Fruit fly (Drosophila melanogaster) whole organism, wandering third instar larva: Measurements from ENCODE around the gene CG33160.

Experiments used
- Abd-B ChIP-seq: fragments of >200 bp; optimal IDR thresholded peaks from 2 replicates; lab custom pipeline; 2017; ENCODE audit warnings: missing biosample characterization, missing genetic modification characterization
- CG32264 ChIP-seq: fragments of 200-800 bp; sonication (Bioruptor generic); optimal IDR thresholded peaks from 2 replicates; lab custom pipeline; 2016; ENCODE audit warnings: missing biosample characterization, missing genetic modification characterization
- CrebA ChIP-seq: fragments of 200-800 bp; sonication (Bioruptor generic); optimal IDR thresholded peaks from 2 replicates; lab custom pipeline; 2016; ENCODE audit warnings: missing biosample characterization, mild to moderate bottlenecking, missing genetic modification characterization, borderline replicate concordance
- Dfd ChIP-seq: fragments of >200 bp; optimal IDR thresholded peaks from 2 replicates; lab custom pipeline; 2017; ENCODE audit warnings: missing biosample characterization, missing genetic modification characterization
- Dif ChIP-seq: fragments of 200-275, 200-300 bp; sonication (Bioruptor generic); optimal IDR thresholded peaks from 2 replicates; lab custom pipeline; 2018; ENCODE audit warnings: missing biosample characterization, missing genetic modification characterization; ENCODE audit not compliant: partially characterized antibody
- GATAd ChIP-seq: sonication (Bioruptor generic); optimal IDR thresholded peaks from 2 replicates; lab custom pipeline; 2016; ENCODE audit warnings: missing biosample characterization, missing genetic modification characterization
- HLH106 ChIP-seq: fragments of 200-800 bp; optimal IDR thresholded peaks from 3 replicates; lab custom pipeline; 2019; ENCODE audit warnings: missing biosample characterization, mild to moderate bottlenecking, missing genetic modification characterization, moderate library complexity
- Hnf4 ChIP-seq: fragments of 200-800 bp; sonication (Bioruptor generic); optimal IDR thresholded peaks from 2 replicates; lab custom pipeline; 2016; ENCODE audit warnings: missing biosample characterization, mild to moderate bottlenecking, missing genetic modification characterization
- Hr83 ChIP-seq: fragments of 200-300 bp; sonication (Bioruptor generic); optimal IDR thresholded peaks from 2 replicates; lab custom pipeline; 2016; ENCODE audit warnings: missing biosample characterization, mild to moderate bottlenecking, missing genetic modification characterization, moderate library complexity; ENCODE audit not compliant: poor library complexity, severe bottlenecking
- Jra ChIP-seq: sonication (Bioruptor generic); optimal IDR thresholded peaks from 2 replicates; lab custom pipeline; 2016; ENCODE audit warnings: missing biosample characterization, missing genetic modification characterization
- Myc ChIP-seq: fragments of >200 bp; optimal IDR thresholded peaks from 2 replicates; lab custom pipeline; 2017
- N ChIP-seq: fragments of >200 bp; optimal IDR thresholded peaks from 2 replicates; lab custom pipeline; 2018; ENCODE audit warnings: missing biosample characterization, missing external identifiers, missing genetic modification characterization
- OdsH ChIP-seq: fragments of 200-800 bp; sonication (Bioruptor generic); optimal IDR thresholded peaks from 2 replicates; lab custom pipeline; 2016; ENCODE audit warnings: missing biosample characterization, mild to moderate bottlenecking, missing genetic modification characterization
- Rel ChIP-seq, 2 experiments: fragments of 200-800 bp; sonication (Bioruptor generic) in 1 of 2; optimal IDR thresholded peaks; 2 replicates in 1 of 2; 3 replicates in 1 of 2; lab custom pipeline; 2016 to 2019; ENCODE audit warnings: mild to moderate bottlenecking in 2 of 2, missing biosample characterization in 2 of 2, missing genetic modification characterization in 2 of 2, moderate library complexity in 1 of 2
- Sp1 ChIP-seq: fragments of 200-800 bp; sonication (Bioruptor generic); optimal IDR thresholded peaks from 3 replicates; lab custom pipeline; 2019; ENCODE audit warnings: missing biosample characterization, mild to moderate bottlenecking, missing genetic modification characterization, moderate library complexity
- Vsx2 ChIP-seq: fragments of 200-300, 225-300 bp; sonication (Bioruptor generic); optimal IDR thresholded peaks from 2 replicates; lab custom pipeline; 2018; ENCODE audit warnings: missing biosample characterization, missing genetic modification characterization; ENCODE audit not compliant: partially characterized antibody
- brk ChIP-seq: fragments of 200-800 bp; sonication (Bioruptor generic); optimal IDR thresholded peaks from 2 replicates; lab custom pipeline; 2016; ENCODE audit warnings: missing biosample characterization, mild to moderate bottlenecking, missing genetic modification characterization
- dl ChIP-seq, 2 experiments: fragments of 175-275, 200-275 bp in 1 of 2; fragments of 200-275 bp in 1 of 2; sonication (Bioruptor generic); optimal IDR thresholded peaks; lab custom pipeline; 2018; ENCODE audit warnings: mild to moderate bottlenecking in 2 of 2, missing biosample characterization in 2 of 2, missing genetic modification characterization in 2 of 2, moderate library complexity in 2 of 2; ENCODE audit not compliant: partially characterized antibody in 2 of 2, insufficient read depth in 1 of 2
- dsf ChIP-seq: sonication (Bioruptor generic); optimal IDR thresholded peaks from 2 replicates; lab custom pipeline; 2016; ENCODE audit warnings: missing biosample characterization, missing genetic modification characterization, borderline replicate concordance
- ey ChIP-seq: fragments of 200-800 bp; sonication (Bioruptor generic); optimal IDR thresholded peaks from 2 replicates; lab custom pipeline; 2016; ENCODE audit warnings: missing biosample characterization, missing genetic modification characterization
- foxo ChIP-seq, 2 experiments: fragments of 200-800 bp; sonication (Bioruptor generic); optimal IDR thresholded peaks; 2 replicates in 1 of 2; 3 replicates in 1 of 2; lab custom pipeline; 2016 to 2017; ENCODE audit warnings: missing biosample characterization in 2 of 2, missing genetic modification characterization in 2 of 2
- fru ChIP-seq: fragments of 200-800 bp; sonication (Bioruptor generic); optimal IDR thresholded peaks from 3 replicates; lab custom pipeline; 2016; ENCODE audit warnings: missing biosample characterization, mild to moderate bottlenecking, missing genetic modification characterization
- h ChIP-seq: fragments of 200-800 bp; sonication (Bioruptor generic); optimal IDR thresholded peaks from 3 replicates; lab custom pipeline; 2016; ENCODE audit warnings: missing biosample characterization, mild to moderate bottlenecking, missing genetic modification characterization
- jim ChIP-seq: fragments of 175-275, 200-325 bp; sonication (Bioruptor generic); optimal IDR thresholded peaks from 2 replicates; lab custom pipeline; 2016; ENCODE audit warnings: missing biosample characterization, mild to moderate bottlenecking, missing genetic modification characterization
- lola ChIP-seq: fragments of >200 bp; optimal IDR thresholded peaks from 2 replicates; lab custom pipeline; 2017; ENCODE audit warnings: missing biosample characterization, missing genetic modification characterization
- pan ChIP-seq: fragments of >200 bp; optimal IDR thresholded peaks from 2 replicates; lab custom pipeline; 2017
- rgr ChIP-seq: fragments of 200-800 bp; sonication (Bioruptor generic); optimal IDR thresholded peaks from 3 replicates; lab custom pipeline; 2016; ENCODE audit warnings: missing biosample characterization, mild to moderate bottlenecking, missing genetic modification characterization
- sv ChIP-seq: fragments of 200-800 bp; sonication (Bioruptor generic); optimal IDR thresholded peaks from 3 replicates; lab custom pipeline; 2016; ENCODE audit warnings: missing biosample characterization, missing genetic modification characterization
- tai ChIP-seq: sonication (Bioruptor generic); optimal IDR thresholded peaks from 2 replicates; lab custom pipeline; 2016; ENCODE audit warnings: missing biosample characterization, missing genetic modification characterization
- usp ChIP-seq: fragments of >200 bp; optimal IDR thresholded peaks from 2 replicates; lab custom pipeline; 2017; ENCODE audit warnings: missing biosample characterization, missing genetic modification characterization
- woc ChIP-seq: sonication (Bioruptor generic); optimal IDR thresholded peaks from 2 replicates; lab custom pipeline; 2016; ENCODE audit warnings: missing biosample characterization, mild to moderate bottlenecking, missing genetic modification characterization

CG33160 gene

DNA sequence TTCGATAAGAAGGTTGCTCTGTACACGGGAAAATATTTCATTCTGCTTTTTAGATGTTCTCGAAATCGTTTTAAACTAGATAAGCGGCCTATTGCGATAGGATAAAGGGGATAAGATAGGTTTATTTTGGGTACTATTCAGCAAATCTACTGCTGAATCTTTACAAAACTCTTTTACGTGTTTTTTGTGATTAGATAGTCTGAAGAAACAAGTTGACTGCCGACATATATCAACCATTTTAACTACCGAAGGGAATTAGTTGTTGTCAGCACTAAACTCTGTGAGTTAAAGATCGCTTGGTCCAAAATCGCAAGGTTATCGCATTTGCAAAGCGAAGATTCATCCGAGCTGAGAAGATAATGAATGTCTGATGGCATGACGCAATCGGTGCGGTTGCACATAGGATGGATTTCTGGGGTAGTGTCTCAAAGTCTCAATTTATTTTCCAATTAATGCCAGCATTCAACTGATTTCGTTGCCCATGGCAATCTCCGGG is 39.9 kb downstream of the CG33160 start, which contains the start of gene Asciz:
Asciz (minus strand) TSS at position 51 of the 496 bp plus-strand sequence.
- TF ChIP-seq dsf (GFP tag; lab: Kevin White, UChicago) (no peak), rgr (GFP tag; lab: Kevin White, UChicago) (no peak), Rel (GFP tag; optimal IDR thresholded peaks at IDR 0.05; lab: Kevin White, UChicago) (no peak), Rel (tag; optimal IDR thresholded peaks at IDR 0.05; lab: Kevin White, UChicago) (no peak), GATAd (GFP tag; lab: Kevin White, UChicago) (no peak), woc (no peak), Dfd (GFP tag; lab: Kevin White, UChicago) (no peak), foxo (GFP tag; optimal IDR thresholded peaks at IDR 0.05; lab: Kevin White, UChicago) (no peak), Vsx2 (GFP tag; lab: Kevin White, UChicago) (no peak), ey (no peak), dl (GFP tag; optimal IDR thresholded peaks at IDR 0.05; lab: Kevin White, UChicago; ENCODE audit: insufficient read depth in 1 of 2, partially characterized antibody in 2 of 2) (no peak), tai (GFP tag; lab: Kevin White, UChicago) (no peak), brk (no peak), pan (no peak)

DNA sequence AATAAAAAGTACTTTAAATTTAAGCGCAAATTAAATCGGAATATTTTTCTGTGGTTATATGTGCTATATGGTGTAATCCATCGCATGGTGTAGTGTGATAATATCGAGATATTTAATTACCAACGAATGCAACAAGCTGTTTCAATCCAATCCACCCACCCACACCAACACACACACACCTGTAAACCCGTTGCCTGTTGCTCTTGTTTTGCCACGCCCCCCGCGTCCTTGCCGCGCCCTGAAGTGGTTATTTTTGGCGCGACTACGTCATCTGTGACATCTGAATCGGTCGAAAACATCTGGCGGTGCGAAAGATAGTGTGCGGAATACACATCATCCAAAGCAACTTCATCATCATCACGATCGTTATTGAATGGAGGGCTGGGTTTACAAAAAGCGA is 40.8 kb downstream of the CG33160 start:
- TF ChIP-seq Dif (GFP tag; lab: Kevin White, UChicago) (peak; percentile 13), N (GFP tag; lab: Kevin White, UChicago) (no peak)

DNA sequence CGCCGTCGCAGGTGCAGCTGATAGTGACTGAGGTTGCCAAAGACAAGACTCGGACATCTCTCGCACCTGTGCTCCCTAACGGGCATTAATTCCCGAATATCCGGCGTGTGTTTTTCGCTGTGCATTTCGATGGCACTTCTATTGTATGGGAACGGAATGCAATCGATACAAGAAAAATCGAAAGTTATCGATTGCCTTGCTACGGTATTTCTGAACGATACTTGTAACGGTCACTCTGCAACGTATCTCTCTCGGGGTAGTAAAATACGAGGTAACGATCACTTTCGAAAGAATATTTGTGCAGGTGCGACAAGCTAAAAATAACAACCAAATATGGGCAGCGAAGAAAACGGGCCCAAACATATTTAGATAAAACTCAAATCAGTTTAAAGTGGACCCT is 41.2 kb downstream of the CG33160 start, which contains the start of gene CG32280:
CG32280 (plus strand) TSS at position 231 of the 400 bp plus-strand sequence.
- TF ChIP-seq woc: peak; percentile 27
- TF ChIP-seq lola (GFP tag; lab: Kevin White, UChicago): no peak
- peak; percentile 23 for TF ChIP-seq rgr (GFP tag; lab: Kevin White, UChicago)
- TF ChIP-seq h: peak; percentile 66
- peak; percentile 15 for TF ChIP-seq Sp1
- peak in 1 of 2 experiments; percentile 41 for TF ChIP-seq foxo (GFP tag; optimal IDR thresholded peaks at IDR 0.05; lab: Kevin White, UChicago)
- TF ChIP-seq HLH106: peak; percentile 7
- TF ChIP-seq Hr83 (GFP tag; lab: Kevin White, UChicago): peak; percentile 17
- no peak for TF ChIP-seq dl (GFP tag; optimal IDR thresholded peaks at IDR 0.05; lab: Kevin White, UChicago; ENCODE audit: insufficient read depth in 1 of 2, partially characterized antibody in 2 of 2)
- peak; percentile 6 for TF ChIP-seq OdsH (GFP tag; lab: Kevin White, UChicago)
- no peak for TF ChIP-seq Rel (GFP tag; optimal IDR thresholded peaks at IDR 0.05; lab: Kevin White, UChicago)
- peak; percentile 53 for TF ChIP-seq Rel (tag; optimal IDR thresholded peaks at IDR 0.05; lab: Kevin White, UChicago)

DNA sequence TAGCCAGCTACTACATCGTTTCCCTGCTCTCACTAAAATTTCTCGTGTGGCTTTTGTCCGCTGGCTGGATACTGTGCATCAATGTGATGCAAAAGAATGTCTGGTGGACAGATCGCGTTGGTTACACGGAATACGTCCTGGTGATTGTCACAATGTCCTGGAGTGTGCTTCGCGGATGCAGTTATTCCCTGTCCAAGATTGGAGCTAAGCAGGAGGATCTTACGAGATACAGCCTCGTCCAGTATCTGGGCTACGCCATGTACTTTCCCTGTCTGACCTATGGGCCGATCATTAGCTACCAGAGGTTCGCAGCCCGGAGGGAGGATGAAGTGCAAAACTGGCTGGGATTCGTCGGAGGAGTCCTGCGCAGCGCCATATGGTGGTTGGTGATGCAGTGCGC is 43.6 kb downstream of the CG33160 start:
- TF ChIP-seq Abd-B (GFP tag; lab: Kevin White, UChicago) (no peak), h (no peak), usp (GFP tag; lab: Kevin White, UChicago) (no peak), jim (GFP tag; lab: Kevin White, UChicago) (no peak), fru (no peak), CG32264 (GFP tag; lab: Kevin White, UChicago) (no peak), dsf (GFP tag; lab: Kevin White, UChicago) (no peak), ey (no peak), Myc (lab: Kevin White, UChicago) (no peak), CrebA (GFP tag; lab: Kevin White, UChicago) (no peak), pan (no peak), brk (no peak), sv (GFP tag; lab: Kevin White, UChicago) (no peak), Jra (no peak)
- TF ChIP-seq, all 38 proteins: peak for 0

DNA sequence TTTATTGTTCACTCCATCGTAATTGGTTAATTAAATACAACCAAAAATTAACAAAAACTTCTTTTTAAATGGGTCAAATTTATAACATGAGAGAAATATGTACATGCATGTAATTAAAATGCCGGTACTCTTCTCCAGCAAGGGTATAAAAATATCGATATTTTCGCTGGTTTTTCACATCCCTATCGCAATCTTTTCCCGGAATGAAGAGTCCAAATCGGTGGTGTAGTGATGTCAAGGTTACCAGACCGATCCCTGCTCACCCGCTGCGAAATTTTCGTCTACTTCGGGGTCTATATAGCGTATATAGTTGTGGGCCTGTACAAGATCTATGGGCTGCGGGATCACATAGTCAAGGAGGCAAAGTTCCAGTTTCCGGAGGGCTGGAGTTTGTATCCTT is 44.2 kb downstream of the CG33160 start, which contains the start of gene rasp:
rasp (plus strand) TSS at position 213 of the 400 bp plus-strand sequence.
- TF ChIP-seq Hnf4 (GFP tag; lab: Kevin White, UChicago) (no peak), Dfd (GFP tag; lab: Kevin White, UChicago) (no peak), lola (GFP tag; lab: Kevin White, UChicago) (no peak), woc (no peak), Rel (GFP tag; optimal IDR thresholded peaks at IDR 0.05; lab: Kevin White, UChicago) (no peak), Rel (tag; optimal IDR thresholded peaks at IDR 0.05; lab: Kevin White, UChicago) (peak; percentile 59), rgr (GFP tag; lab: Kevin White, UChicago) (no peak)
